Worm (Caenorhabditis elegans) whole organism, early embryonic: ENCODE measurements around the gene F46C3.2.

ENCODE experiments used
- aly-1 ChIP-seq: sonication (generic microtip); optimal IDR thresholded peaks from 2 replicates; lab custom pipeline; 2016; ENCODE audit warnings: missing genetic modification characterization, missing compliant biosample characterization
- ama-1 ChIP-seq: fragments of 150-350 bp; optimal IDR thresholded peaks from 2 replicates; lab custom pipeline; 2014
- ets-7 ChIP-seq: sonication (generic microtip); optimal IDR thresholded peaks from 2 replicates; lab custom pipeline; 2016; ENCODE audit warnings: missing genotype, missing genetic modification characterization, missing compliant biosample characterization
- flt-1 ChIP-seq: fragments of 200-800 bp; sonication (Bioruptor generic); IDR thresholded peaks from 2 replicates; pipeline ENCODE4 v1.3.6; 2022; ENCODE audit warnings: missing genetic modification characterization, missing compliant biosample characterization
- hnd-1 ChIP-seq: sonication (generic microtip); optimal IDR thresholded peaks from 2 replicates; lab custom pipeline; 2016; ENCODE audit warnings: missing genetic modification characterization, missing compliant biosample characterization
- pes-1 ChIP-seq: fragments of 200-800 bp; sonication (Bioruptor generic); IDR thresholded peaks from 2 replicates; pipeline ENCODE4 v1.3.6; 2022; ENCODE audit warnings: missing genetic modification reagents, missing genetic modification characterization, missing compliant biosample characterization
- tbx-11 ChIP-seq: fragments of 200-800 bp; sonication (Bioruptor generic); IDR thresholded peaks from 2 replicates; pipeline ENCODE4 v1.3.6; 2022; ENCODE audit warnings: missing genetic modification characterization, missing compliant biosample characterization

DNA sequence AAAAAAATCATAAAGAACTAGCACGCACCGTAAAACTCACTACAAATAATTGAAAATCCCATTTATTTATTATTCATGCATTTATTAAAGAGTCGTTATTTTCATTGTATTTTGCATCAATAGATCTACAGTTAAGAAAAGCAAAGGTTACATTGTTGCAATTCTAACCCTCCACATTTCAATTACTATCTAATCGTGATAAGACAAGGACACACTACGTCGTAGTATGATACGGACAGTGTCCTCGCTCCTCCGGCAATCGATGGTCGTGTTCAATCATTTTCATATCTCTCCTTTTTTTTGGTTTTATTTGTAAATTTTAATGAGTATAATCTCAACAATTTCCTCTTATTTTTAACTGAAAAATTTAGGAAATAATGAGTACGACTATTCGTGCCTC lies 25.6 kb downstream of the F46C3.2 start, which contains the start of gene prx-12:
- no peak for TF ChIP-seq hnd-1 (tag; lab: Kevin White, UChicago)
- no peak for TF ChIP-seq flt-1 (GFP tag; lab: Robert Waterston, UW)
- no peak for TF ChIP-seq tbx-11 (GFP tag; lab: Robert Waterston, UW)
- no peak for TF ChIP-seq ets-7 (tag; lab: Kevin White, UChicago)
- no peak for TF ChIP-seq ama-1 (lab: Kevin White, UChicago)
- no peak for TF ChIP-seq aly-1
- TF ChIP-seq pes-1 (GFP tag; lab: Robert Waterston, UW): no peak
